Worm (Caenorhabditis elegans) whole organism, early embryonic: Measurements from ENCODE around the gene ndc-80.

Source experiments
- B0310.2 ChIP-seq: sonication (generic microtip); optimal IDR thresholded peaks from 2 replicates; lab custom pipeline; 2016; ENCODE audit warnings: mild to moderate bottlenecking, missing genetic modification characterization, missing compliant biosample characterization
- F13C5.2 ChIP-seq: sonication (generic microtip); optimal IDR thresholded peaks from 2 replicates; lab custom pipeline; 2017; ENCODE audit warnings: mild to moderate bottlenecking, missing genetic modification characterization, inconsistent platforms, missing compliant biosample characterization
- aly-1 ChIP-seq: sonication (generic microtip); optimal IDR thresholded peaks from 2 replicates; lab custom pipeline; 2016; ENCODE audit warnings: missing genetic modification characterization, missing compliant biosample characterization
- ama-1 ChIP-seq: fragments of 150-350 bp; optimal IDR thresholded peaks from 2 replicates; lab custom pipeline; 2014
- ceh-13 ChIP-seq: fragments of 200-800 bp; sonication (Bioruptor generic); optimal IDR thresholded peaks from 2 replicates; lab custom pipeline; 2018; ENCODE audit warnings: mild to moderate bottlenecking, missing genetic modification characterization, missing compliant biosample characterization
- ceh-36 ChIP-seq: sonication (generic microtip); optimal IDR thresholded peaks from 2 replicates; lab custom pipeline; 2016; ENCODE audit warnings: missing genetic modification characterization, inconsistent platforms, missing compliant biosample characterization
- ets-7 ChIP-seq: sonication (generic microtip); optimal IDR thresholded peaks from 2 replicates; lab custom pipeline; 2016; ENCODE audit warnings: missing genotype, missing genetic modification characterization, missing compliant biosample characterization
- flt-1 ChIP-seq: fragments of 200-800 bp; sonication (Bioruptor generic); IDR thresholded peaks from 2 replicates; pipeline ENCODE4 v1.3.6; 2022; ENCODE audit warnings: missing genetic modification characterization, missing compliant biosample characterization
- hmbx-1 ChIP-seq: sonication (generic microtip); optimal IDR thresholded peaks from 2 replicates; lab custom pipeline; 2016; ENCODE audit warnings: mild to moderate bottlenecking, missing genetic modification characterization, missing compliant biosample characterization
- hmg-4 ChIP-seq: fragments of 200-800 bp; sonication (Bioruptor generic); optimal IDR thresholded peaks from 2 replicates; lab custom pipeline; 2018; ENCODE audit warnings: mild to moderate bottlenecking, missing genetic modification characterization, missing compliant biosample characterization
- hnd-1 ChIP-seq: sonication (generic microtip); optimal IDR thresholded peaks from 2 replicates; lab custom pipeline; 2016; ENCODE audit warnings: missing genetic modification characterization, missing compliant biosample characterization
- pes-1 ChIP-seq: fragments of 200-800 bp; sonication (Bioruptor generic); IDR thresholded peaks from 2 replicates; pipeline ENCODE4 v1.3.6; 2022; ENCODE audit warnings: missing genetic modification reagents, missing genetic modification characterization, missing compliant biosample characterization
- scrt-1 ChIP-seq: fragments of 200-800 bp; sonication (Bioruptor generic); IDR thresholded peaks from 2 replicates; pipeline ENCODE4 v1.3.6; 2022; ENCODE audit warnings: missing genetic modification characterization, missing compliant biosample characterization
- sea-1 ChIP-seq: fragments of 200-800 bp; sonication (Bioruptor generic); conservative IDR thresholded peaks from 2 replicates; pipeline ENCODE4 v1.3.6; 2022; ENCODE audit warnings: missing genetic modification characterization, missing compliant biosample characterization
- tbx-11 ChIP-seq: fragments of 200-800 bp; sonication (Bioruptor generic); IDR thresholded peaks from 2 replicates; pipeline ENCODE4 v1.3.6; 2022; ENCODE audit warnings: missing genetic modification characterization, missing compliant biosample characterization
- tbx-37 ChIP-seq: fragments of 200-800 bp; sonication (Bioruptor generic); conservative IDR thresholded peaks from 2 replicates; pipeline ENCODE4 v1.3.6; 2022; ENCODE audit warnings: missing genetic modification reagents, missing genetic modification characterization, missing compliant biosample characterization
- tra-4 ChIP-seq: sonication (generic microtip); optimal IDR thresholded peaks from 2 replicates; lab custom pipeline; 2017; ENCODE audit warnings: missing genetic modification characterization, missing compliant biosample characterization

ndc-80 gene

ce11 chrIV:10063941-10064340 lies 22.0 kb upstream of the ndc-80 start:
- TF ChIP-seq hnd-1 (tag; lab: Kevin White, UChicago) = no peak
- no peak for TF ChIP-seq scrt-1 (GFP tag; lab: Robert Waterston, UW)
- no peak for TF ChIP-seq B0310.2 (tag; lab: Kevin White, UChicago)

- TF ChIP-seq ceh-13 (no peak), hmbx-1 (tag; lab: Kevin White, UChicago) (no peak), tbx-11 (no peak), ets-7 (tag; lab: Kevin White, UChicago) (no peak), tbx-37 (GFP tag; lab: Robert Waterston, UW) (no peak), ama-1 (lab: Kevin White, UChicago) (no peak), ceh-36 (tag; lab: Kevin White, UChicago) (no peak), sea-1 (GFP tag; lab: Robert Waterston, UW) (no peak), B0310.2 (tag; lab: Kevin White, UChicago) (no peak), hmg-4 (GFP tag; lab: Kevin White, UChicago) (no peak), hnd-1 (tag; lab: Kevin White, UChicago) (no peak), scrt-1 (GFP tag; lab: Robert Waterston, UW) (no peak), flt-1 (GFP tag; lab: Robert Waterston, UW) (no peak), tra-4 (no peak), aly-1 (tag; lab: Kevin White, UChicago) (no peak)
Measured at ce11 chrIV:10065159-10065558, 20.8 kb upstream of the ndc-80 start.

- TF ChIP-seq flt-1 (GFP tag; lab: Robert Waterston, UW) (no peak), hmbx-1 (tag; lab: Kevin White, UChicago) (no peak), pes-1 (GFP tag; lab: Robert Waterston, UW) (no peak), ceh-13 (no peak), tbx-11 (no peak), B0310.2 (tag; lab: Kevin White, UChicago) (no peak), hmg-4 (GFP tag; lab: Kevin White, UChicago) (no peak), tbx-37 (GFP tag; lab: Robert Waterston, UW) (no peak), tra-4 (no peak), sea-1 (GFP tag; lab: Robert Waterston, UW) (no peak)
Measured at ce11 chrIV:10066456-10066855, 19.5 kb upstream of the ndc-80 start.

ce11 chrIV:10067541-10067940 lies 18.4 kb upstream of the ndc-80 start, which contains the start of gene cwn-2:
Gene cwn-2, plus strand, starts transcription at chrIV:10067816.
- TF ChIP-seq tra-4 (no peak), tbx-11 (no peak), tbx-37 (GFP tag; lab: Robert Waterston, UW) (no peak), sea-1 (GFP tag; lab: Robert Waterston, UW) (no peak), ets-7 (tag; lab: Kevin White, UChicago) (no peak), hmg-4 (GFP tag; lab: Kevin White, UChicago) (no peak), scrt-1 (GFP tag; lab: Robert Waterston, UW) (no peak), aly-1 (tag; lab: Kevin White, UChicago) (no peak)

- TF ChIP-seq tra-4 = no peak
- TF ChIP-seq tbx-37 (GFP tag; lab: Robert Waterston, UW) = no peak
Measured at ce11 chrIV:10068266-10068665, 17.7 kb upstream of the ndc-80 start.

- TF ChIP-seq hnd-1 (tag; lab: Kevin White, UChicago) (no peak), aly-1 (tag; lab: Kevin White, UChicago) (no peak), B0310.2 (tag; lab: Kevin White, UChicago) (no peak), ama-1 (lab: Kevin White, UChicago) (no peak), hmbx-1 (tag; lab: Kevin White, UChicago) (no peak), sea-1 (GFP tag; lab: Robert Waterston, UW) (no peak), F13C5.2 (no peak), tra-4 (no peak), tbx-37 (GFP tag; lab: Robert Waterston, UW) (no peak), flt-1 (GFP tag; lab: Robert Waterston, UW) (no peak), pes-1 (GFP tag; lab: Robert Waterston, UW) (no peak), tbx-11 (no peak), hmg-4 (GFP tag; lab: Kevin White, UChicago) (no peak), ets-7 (tag; lab: Kevin White, UChicago) (no peak), scrt-1 (GFP tag; lab: Robert Waterston, UW) (no peak), ceh-13 (no peak), ceh-36 (tag; lab: Kevin White, UChicago) (no peak)
Measured at ce11 chrIV:10072527-10072926, 13.4 kb upstream of the ndc-80 start, which contains the start of gene W01B6.3. Gene W01B6.3, minus strand, starts transcription at chrIV:10072627.

ce11 chrIV:10075034-10075510 lies 10.9 kb upstream of the ndc-80 start, which contains the start of the genes ttbk-4 and W01B6.4:
Gene ttbk-4, minus strand, starts transcription at chrIV:10075134.
Gene W01B6.4, plus strand, starts transcription at chrIV:10075460.
- TF ChIP-seq ceh-36 (tag; lab: Kevin White, UChicago) (no peak), hmbx-1 (tag; lab: Kevin White, UChicago) (no peak), ets-7 (tag; lab: Kevin White, UChicago) (no peak), F13C5.2 (no peak), sea-1 (GFP tag; lab: Robert Waterston, UW) (no peak), pes-1 (GFP tag; lab: Robert Waterston, UW) (no peak), hmg-4 (GFP tag; lab: Kevin White, UChicago) (no peak), flt-1 (GFP tag; lab: Robert Waterston, UW) (no peak), ceh-13 (no peak), tbx-37 (GFP tag; lab: Robert Waterston, UW) (no peak), tra-4 (no peak)

- no peak for TF ChIP-seq aly-1 (tag; lab: Kevin White, UChicago)
- no peak for TF ChIP-seq hmg-4 (GFP tag; lab: Kevin White, UChicago)
- TF ChIP-seq ama-1 (lab: Kevin White, UChicago) = no peak
- no peak for TF ChIP-seq flt-1 (GFP tag; lab: Robert Waterston, UW)
- TF ChIP-seq F13C5.2 = no peak
- TF ChIP-seq scrt-1 (GFP tag; lab: Robert Waterston, UW) = no peak
- no peak for TF ChIP-seq hmbx-1 (tag; lab: Kevin White, UChicago)
- no peak for TF ChIP-seq pes-1 (GFP tag; lab: Robert Waterston, UW)
- no peak for TF ChIP-seq ets-7 (tag; lab: Kevin White, UChicago)
- TF ChIP-seq hnd-1 (tag; lab: Kevin White, UChicago) = no peak
- no peak for TF ChIP-seq tbx-11
- TF ChIP-seq sea-1 (GFP tag; lab: Robert Waterston, UW) = no peak
- TF ChIP-seq tra-4 = no peak
- no peak for TF ChIP-seq ceh-13
- no peak for TF ChIP-seq ceh-36 (tag; lab: Kevin White, UChicago)
- TF ChIP-seq tbx-37 (GFP tag; lab: Robert Waterston, UW) = no peak
- no peak for TF ChIP-seq B0310.2 (tag; lab: Kevin White, UChicago)
Measured at ce11 chrIV:10075899-10076298, 10.0 kb upstream of the ndc-80 start, which contains the start of gene W01B6.5. Gene W01B6.5, plus strand, starts transcription at chrIV:10076199.
